Fruit fly (Drosophila melanogaster) whole organism, embryonic: ENCODE measurements around the gene mask.
A peak's percentile ranks its signal among the peaks of the same experiment; 100 is the strongest.

ENCODE experiments used
- Aef1 ChIP-seq: fragments of 200-800 bp; sonication (Bioruptor generic); IDR thresholded peaks from 3 replicates; pipeline ENCODE4 v1.3.6; 2022; ENCODE audit warnings: missing biosample characterization, missing genetic modification characterization
- CG1024 ChIP-seq: fragments of 200-800 bp; sonication (Bioruptor generic); IDR thresholded peaks from 2 replicates; pipeline ENCODE4 v1.3.6; 2022; ENCODE audit warnings: missing biosample characterization, missing genetic modification characterization
- CG10366 ChIP-seq: fragments of 200-800 bp; sonication (Bioruptor generic); IDR thresholded peaks from 2 replicates; pipeline ENCODE4 v1.3.6; 2022; ENCODE audit warnings: missing biosample characterization, missing genetic modification characterization
- CG11456 ChIP-seq: fragments of 200-800 bp; sonication (Bioruptor generic); IDR thresholded peaks from 3 replicates; pipeline ENCODE4 v1.3.6; 2022; ENCODE audit warnings: missing biosample characterization, missing genetic modification characterization
- CG11560 ChIP-seq: fragments of 200-800 bp; sonication (Bioruptor generic); IDR thresholded peaks from 3 replicates; pipeline ENCODE4 v1.3.6; 2022; ENCODE audit warnings: missing biosample characterization, missing genetic modification characterization
- CG11696 ChIP-seq: fragments of 200-800 bp; sonication (Bioruptor generic); IDR thresholded peaks from 2 replicates; pipeline ENCODE4 v1.3.6; 2022; ENCODE audit warnings: missing biosample characterization, missing genetic modification characterization
- CG12236 ChIP-seq: fragments of 200-800 bp; sonication (Bioruptor generic); optimal IDR thresholded peaks from 2 replicates; lab custom pipeline; 2016; ENCODE audit warnings: missing biosample characterization, missing genetic modification characterization
- CG12299 ChIP-seq: fragments of 200-800 bp; sonication (Bioruptor generic); optimal IDR thresholded peaks from 2 replicates; lab custom pipeline; 2018; ENCODE audit warnings: missing biosample characterization, mild to moderate bottlenecking, missing genetic modification characterization
- CG12942 ChIP-seq: fragments of 200-800 bp; sonication (Bioruptor generic); optimal IDR thresholded peaks from 3 replicates; lab custom pipeline; 2016; ENCODE audit warnings: missing biosample characterization, missing genetic modification characterization
- CG13624 ChIP-seq: fragments of 200-800 bp; sonication (Bioruptor generic); optimal IDR thresholded peaks from 2 replicates; lab custom pipeline; 2016; ENCODE audit warnings: missing biosample characterization, missing genetic modification characterization
- CG15073 ChIP-seq: fragments of 200-800 bp; sonication (Bioruptor generic); optimal IDR thresholded peaks from 2 replicates; lab custom pipeline; 2016; ENCODE audit warnings: missing biosample characterization, missing genetic modification characterization
- CG17328 ChIP-seq: fragments of 200-800 bp; sonication (Bioruptor generic); IDR thresholded peaks from 2 replicates; pipeline ENCODE4 v1.3.6; 2022; ENCODE audit warnings: missing biosample characterization, missing genetic modification characterization
- CG18599 ChIP-seq: fragments of 200-800 bp; sonication (Bioruptor generic); optimal IDR thresholded peaks from 3 replicates; lab custom pipeline; 2017; ENCODE audit warnings: missing biosample characterization, missing genetic modification characterization, mild to moderate bottlenecking, moderate library complexity, missing genetic modification reagents
- CG2678 ChIP-seq: fragments of 200-800 bp; sonication (Bioruptor generic); optimal IDR thresholded peaks from 3 replicates; lab custom pipeline; 2019; ENCODE audit warnings: missing biosample characterization, mild to moderate bottlenecking, missing genetic modification characterization, moderate library complexity
- CG2712 ChIP-seq: fragments of 200-800 bp; optimal IDR thresholded peaks from 3 replicates; lab custom pipeline; 2019; ENCODE audit warnings: missing biosample characterization, mild to moderate bottlenecking, missing genetic modification characterization, moderate library complexity
- CG32772 ChIP-seq: fragments of 200-800 bp; sonication (Bioruptor generic); IDR thresholded peaks from 2 replicates; pipeline ENCODE4 v1.3.6; 2022; ENCODE audit warnings: missing biosample characterization, missing genetic modification characterization
- CG3407 ChIP-seq: fragments of 200-800 bp; sonication (Bioruptor generic); optimal IDR thresholded peaks from 2 replicates; lab custom pipeline; 2018; ENCODE audit warnings: missing biosample characterization, mild to moderate bottlenecking, missing genetic modification characterization
- CG4328 ChIP-seq: fragments of 200-800 bp; sonication (Bioruptor generic); optimal IDR thresholded peaks from 3 replicates; lab custom pipeline; 2017; ENCODE audit warnings: missing biosample characterization, missing genetic modification reagents, missing genetic modification characterization
- CG4617 ChIP-seq: fragments of 200-800 bp; sonication (Bioruptor generic); optimal IDR thresholded peaks from 3 replicates; lab custom pipeline; 2016; ENCODE audit warnings: missing biosample characterization, missing genetic modification characterization, borderline replicate concordance
- CG8765 ChIP-seq: fragments of 200-800 bp; sonication (Bioruptor generic); IDR thresholded peaks from 2 replicates; pipeline ENCODE4 v1.3.6; 2022; ENCODE audit warnings: missing biosample characterization, missing genetic modification characterization
- CG8924 ChIP-seq: fragments of 200-800 bp; optimal IDR thresholded peaks from 3 replicates; lab custom pipeline; 2019; ENCODE audit warnings: missing biosample characterization, mild to moderate bottlenecking, missing genetic modification characterization, moderate library complexity
- CG9876 ChIP-seq: fragments of 200-800 bp; sonication (Bioruptor generic); optimal IDR thresholded peaks from 2 replicates; lab custom pipeline; 2016; ENCODE audit warnings: missing biosample characterization, missing genetic modification characterization
- CoRest ChIP-seq: fragments of 200-800 bp; sonication (Bioruptor generic); optimal IDR thresholded peaks from 3 replicates; lab custom pipeline; 2018; ENCODE audit warnings: missing biosample characterization, mild to moderate bottlenecking, missing genetic modification characterization, moderate library complexity
- D19B ChIP-seq: fragments of 200-800 bp; sonication (Bioruptor generic); optimal IDR thresholded peaks from 2 replicates; lab custom pipeline; 2017; ENCODE audit warnings: missing biosample characterization, mild to moderate bottlenecking, missing genetic modification characterization
- Doc2 ChIP-seq: fragments of 200-800 bp; sonication (Bioruptor generic); IDR thresholded peaks from 2 replicates; pipeline ENCODE4 v1.3.6; 2022; ENCODE audit warnings: missing biosample characterization, missing genetic modification characterization
- Fer2 ChIP-seq: fragments of 200-800 bp; sonication (Bioruptor generic); optimal IDR thresholded peaks from 2 replicates; lab custom pipeline; 2018; ENCODE audit warnings: missing biosample characterization, mild to moderate bottlenecking, missing genetic modification characterization, moderate library complexity
- HLH54F ChIP-seq: fragments of 200-800 bp; sonication (Bioruptor generic); optimal IDR thresholded peaks from 3 replicates; lab custom pipeline; 2016; ENCODE audit warnings: missing biosample characterization, missing genetic modification characterization
- Lpt ChIP-seq: fragments of >200 bp; optimal IDR thresholded peaks from 2 replicates; lab custom pipeline; 2018; ENCODE audit warnings: missing biosample characterization, missing genetic modification characterization
- MBD-R2 ChIP-seq: fragments of 200-800 bp; sonication (Bioruptor generic); IDR thresholded peaks from 2 replicates; pipeline ENCODE4 v1.3.6; 2022; ENCODE audit warnings: missing biosample characterization, missing genetic modification characterization
- NC2β ChIP-seq: fragments of 200-800 bp; sonication (Bioruptor generic); optimal IDR thresholded peaks from 2 replicates; lab custom pipeline; 2016; ENCODE audit warnings: missing biosample characterization, missing genetic modification characterization
- Vsx1 ChIP-seq: fragments of 200-800 bp; sonication (Bioruptor generic); optimal IDR thresholded peaks from 2 replicates; lab custom pipeline; 2017; ENCODE audit warnings: missing biosample characterization, mild to moderate bottlenecking, missing genetic modification characterization, missing genetic modification reagents
- Xbp1 ChIP-seq: fragments of 200-800 bp; sonication (Bioruptor generic); optimal IDR thresholded peaks from 3 replicates; lab custom pipeline; 2016; ENCODE audit warnings: missing biosample characterization, mild to moderate bottlenecking, missing genetic modification characterization
- YL-1 ChIP-seq: fragments of 200-800 bp; sonication (Bioruptor generic); optimal IDR thresholded peaks from 3 replicates; lab custom pipeline; 2017; ENCODE audit warnings: missing biosample characterization, mild to moderate bottlenecking, missing genetic modification characterization
- ab ChIP-seq: fragments of 200-800 bp; sonication (Bioruptor generic); optimal IDR thresholded peaks from 2 replicates; lab custom pipeline; 2016; ENCODE audit warnings: missing biosample characterization, missing genetic modification characterization
- ac ChIP-seq: fragments of 200-800 bp; sonication (Bioruptor generic); optimal IDR thresholded peaks from 3 replicates; lab custom pipeline; 2017; ENCODE audit warnings: missing biosample characterization, mild to moderate bottlenecking, missing genetic modification characterization
- br ChIP-seq: fragments of >200 bp; optimal IDR thresholded peaks from 2 replicates; lab custom pipeline; 2017
- chn ChIP-seq: fragments of 200-800 bp; sonication (Bioruptor generic); optimal IDR thresholded peaks from 2 replicates; lab custom pipeline; 2016; ENCODE audit warnings: missing biosample characterization, missing genetic modification characterization
- dysf ChIP-seq: fragments of 200-800 bp; sonication (Bioruptor generic); IDR thresholded peaks from 3 replicates; pipeline ENCODE4 v1.3.6; 2022; ENCODE audit warnings: missing biosample characterization, missing genetic modification characterization
- eyg ChIP-seq: fragments of 200-800 bp; sonication (Bioruptor generic); optimal IDR thresholded peaks from 3 replicates; lab custom pipeline; 2016; ENCODE audit warnings: missing biosample characterization, missing genetic modification characterization
- fu2 ChIP-seq: fragments of 200-800 bp; sonication (Bioruptor generic); optimal IDR thresholded peaks from 2 replicates; lab custom pipeline; 2016; ENCODE audit warnings: missing biosample characterization, missing genetic modification characterization
- gce ChIP-seq: fragments of 200-800 bp; sonication (Bioruptor generic); IDR thresholded peaks from 3 replicates; pipeline ENCODE4 v1.3.6; 2022; ENCODE audit warnings: missing biosample characterization, missing genetic modification characterization
- phol ChIP-seq: fragments of 200-800 bp; sonication (Bioruptor generic); optimal IDR thresholded peaks from 3 replicates; lab custom pipeline; 2018; ENCODE audit warnings: missing biosample characterization, mild to moderate bottlenecking, missing genetic modification characterization, moderate library complexity
- pita ChIP-seq: fragments of 200-800 bp; sonication (Bioruptor generic); optimal IDR thresholded peaks from 2 replicates; lab custom pipeline; 2017; ENCODE audit warnings: missing biosample characterization, mild to moderate bottlenecking, missing genetic modification characterization
- schlank ChIP-seq: fragments of 200-800 bp; sonication (Bioruptor generic); optimal IDR thresholded peaks from 2 replicates; lab custom pipeline; 2018; ENCODE audit warnings: missing biosample characterization, mild to moderate bottlenecking, missing genetic modification characterization
- sens-2 ChIP-seq: fragments of 200-800 bp; sonication (Bioruptor generic); IDR thresholded peaks from 2 replicates; pipeline ENCODE4 v1.3.6; 2022; ENCODE audit warnings: missing biosample characterization, missing genetic modification characterization
- seq ChIP-seq: fragments of 200-800 bp; sonication (Bioruptor generic); IDR thresholded peaks from 2 replicates; pipeline ENCODE4 v1.3.6; 2022; ENCODE audit warnings: missing biosample characterization, missing genetic modification characterization
- sqz ChIP-seq: fragments of 200-800 bp; sonication (Bioruptor generic); optimal IDR thresholded peaks from 3 replicates; lab custom pipeline; 2018; ENCODE audit warnings: missing biosample characterization, mild to moderate bottlenecking, missing genetic modification characterization
- stc ChIP-seq: fragments of 200-800 bp; sonication (Bioruptor generic); IDR thresholded peaks from 2 replicates; pipeline ENCODE4 v1.3.6; 2022; ENCODE audit warnings: missing biosample characterization, missing genetic modification characterization
- tin ChIP-seq: fragments of 200-800 bp; sonication (Bioruptor generic); optimal IDR thresholded peaks from 3 replicates; lab custom pipeline; 2016; ENCODE audit warnings: missing biosample characterization, missing genetic modification characterization
- trh ChIP-seq: fragments of 200-800 bp; sonication (Bioruptor generic); optimal IDR thresholded peaks from 2 replicates; lab custom pipeline; 2016; ENCODE audit warnings: missing biosample characterization, missing genetic modification characterization
- twi ChIP-seq: fragments of 200-800 bp; optimal IDR thresholded peaks from 2 replicates; lab custom pipeline; 2019; ENCODE audit warnings: missing biosample characterization, mild to moderate bottlenecking, missing genetic modification characterization, moderate library complexity
- wor ChIP-seq: fragments of 200-800 bp; sonication (Bioruptor generic); IDR thresholded peaks from 2 replicates; pipeline ENCODE4 v1.3.6; 2022; ENCODE audit warnings: missing biosample characterization, missing genetic modification characterization

Gene mask

DNA sequence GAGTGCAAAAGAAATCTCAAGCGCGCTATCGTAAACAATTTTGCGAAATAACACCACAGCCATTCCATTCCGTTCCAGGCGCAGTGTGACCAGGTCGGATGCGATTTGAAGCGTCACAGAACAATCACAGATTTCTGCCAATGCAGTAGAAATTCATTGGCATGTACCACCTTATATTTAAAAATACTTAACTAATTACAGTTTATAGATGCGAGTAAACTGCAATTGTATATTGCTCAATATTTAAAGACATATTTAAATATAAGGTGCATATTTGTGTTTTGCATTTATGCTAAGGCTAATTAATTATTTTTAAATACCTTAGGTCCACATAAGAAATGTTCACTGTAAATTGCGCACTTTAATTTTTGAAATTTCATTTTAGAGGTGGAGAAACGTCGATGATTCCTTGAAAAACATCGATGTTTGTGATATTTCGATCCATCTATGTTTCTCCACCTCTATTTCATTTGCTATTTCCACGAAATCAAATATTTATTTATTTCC is 36.9 kb upstream of the mask start, which contains the start of the genes SMC6 and CG6204 (continued):
- TF ChIP-seq CoRest (peak; percentile 98), CG11456 (GFP tag; lab: Robert Waterston, UW) (peak; percentile 93), CG8924 (tag; lab: Kevin White, UChicago) (peak; percentile 95), seq (GFP tag; lab: Robert Waterston, UW) (peak; percentile 92), Lpt (GFP tag; lab: Kevin White, UChicago) (no peak), twi (tag; lab: Kevin White, UChicago) (peak; percentile 91), br (lab: Kevin White, UChicago) (no peak), CG10366 (peak; percentile 95), Aef1 (peak; percentile 95), MBD-R2 (GFP tag; lab: Robert Waterston, UW) (peak; percentile 89), CG32772 (GFP tag; lab: Robert Waterston, UW) (peak; percentile 95), stc (GFP tag; lab: Robert Waterston, UW) (peak; percentile 95), trh (GFP tag; lab: Kevin White, UChicago) (peak; percentile 78), CG12942 (peak; percentile 85), Xbp1 (GFP tag; lab: Kevin White, UChicago) (peak; percentile 94), CG9876 (GFP tag; lab: Kevin White, UChicago) (peak; percentile 53), phol (tag; lab: Kevin White, UChicago) (peak; percentile 95), CG11696 (GFP tag; lab: Robert Waterston, UW) (peak; percentile 86), NC2β (peak; percentile 77), CG2712 (tag; lab: Kevin White, UChicago) (peak; percentile 95), ac (GFP tag; lab: Kevin White, UChicago) (peak; percentile 53), Vsx1 (GFP tag; lab: Kevin White, UChicago) (peak; percentile 89), sqz (peak; percentile 84), wor (GFP tag; lab: Robert Waterston, UW) (peak; percentile 88), CG15073 (GFP tag; lab: Kevin White, UChicago) (peak; percentile 62), Doc2 (peak; percentile 89), gce (GFP tag; lab: Robert Waterston, UW) (peak; percentile 92), sens-2 (GFP tag; lab: Robert Waterston, UW) (peak; percentile 85), CG11560 (tag; lab: Robert Waterston, UW) (peak; percentile 86), CG2678 (tag; lab: Kevin White, UChicago) (peak; percentile 97), ab (GFP tag; lab: Kevin White, UChicago) (peak; percentile 39), chn (GFP tag; lab: Kevin White, UChicago) (peak; percentile 76), Fer2 (tag; lab: Kevin White, UChicago) (peak; percentile 93), HLH54F (GFP tag; lab: Kevin White, UChicago) (peak; percentile 82), pita (GFP tag; lab: Kevin White, UChicago) (no peak), schlank (tag; lab: Kevin White, UChicago) (peak; percentile 85), CG13624 (GFP tag; lab: Kevin White, UChicago) (peak; percentile 95), eyg (GFP tag; lab: Kevin White, UChicago) (peak; percentile 52), CG12299 (peak; percentile 92), CG4617 (GFP tag; lab: Kevin White, UChicago) (peak; percentile 61), CG12236 (GFP tag; lab: Kevin White, UChicago) (peak; percentile 66), fu2 (GFP tag; lab: Kevin White, UChicago) (peak; percentile 72), CG3407 (GFP tag; lab: Kevin White, UChicago) (peak; percentile 81), YL-1 (GFP tag; lab: Kevin White, UChicago) (peak; percentile 70), D19B (GFP tag; lab: Kevin White, UChicago) (peak; percentile 84), CG1024 (peak; percentile 76), CG18599 (GFP tag; lab: Kevin White, UChicago) (peak; percentile 92), CG17328 (GFP tag; lab: Robert Waterston, UW) (peak; percentile 92), tin (peak; percentile 91), dysf (GFP tag; lab: Robert Waterston, UW) (peak; percentile 97), CG8765 (GFP tag; lab: Robert Waterston, UW) (peak; percentile 82), CG4328 (peak; percentile 88)
